Worm (Caenorhabditis elegans) whole organism, L1 larva: ENCODE measurements around the gene pus-1.

Source experiments
- C16A3.4 ChIP-seq: fragments of 150-350 bp; optimal IDR thresholded peaks from 2 replicates; lab custom pipeline; 2014; ENCODE audit warnings: missing biosample characterization, missing genetic modification characterization
- aly-2 ChIP-seq: fragments of 150-350 bp; optimal IDR thresholded peaks from 2 replicates; lab custom pipeline; 2014; ENCODE audit warnings: missing biosample characterization, missing genetic modification characterization
- elt-3 ChIP-seq, 6 experiments: fragments of 150-350 bp in 1 of 6; sonication (generic microtip); optimal IDR thresholded peaks; 2 replicates each; lab custom pipeline; 2017 to 2018; ENCODE audit warnings: missing biosample characterization in 6 of 6, missing genetic modification characterization in 6 of 6, inconsistent platforms in 1 of 6
- ets-5 ChIP-seq: fragments of 200-800 bp; sonication (Bioruptor generic); IDR thresholded peaks from 2 replicates; pipeline ENCODE4 v1.3.6; 2022; ENCODE audit warnings: missing genetic modification characterization, missing compliant biosample characterization
- jun-1 ChIP-seq: fragments of 150-350 bp; optimal IDR thresholded peaks from 2 replicates; lab custom pipeline; 2014; ENCODE audit warnings: missing biosample characterization, missing genetic modification reagents, missing genetic modification characterization
- lin-13 ChIP-seq: fragments of 150-350 bp; optimal IDR thresholded peaks from 2 replicates; lab custom pipeline; 2014; ENCODE audit warnings: missing biosample characterization, missing genetic modification reagents, missing genetic modification characterization
- nhr-47 ChIP-seq: sonication (generic microtip); optimal IDR thresholded peaks from 2 replicates; lab custom pipeline; 2016; ENCODE audit warnings: mild to moderate bottlenecking, missing genetic modification characterization, moderate library complexity, missing compliant biosample characterization
- nhr-77 ChIP-seq: fragments of 150-350 bp; optimal IDR thresholded peaks from 2 replicates; lab custom pipeline; 2014; ENCODE audit warnings: missing biosample characterization, missing genetic modification characterization
- pag-3 ChIP-seq: sonication (generic microtip); optimal IDR thresholded peaks from 2 replicates; lab custom pipeline; 2017; ENCODE audit warnings: missing genetic modification characterization, mild to moderate bottlenecking, missing compliant biosample characterization, antibody characterized with exemption, borderline replicate concordance; ENCODE audit not compliant: insufficient read depth
- tbx-2 ChIP-seq: sonication (generic microtip); optimal IDR thresholded peaks from 2 replicates; lab custom pipeline; 2016; ENCODE audit warnings: missing genetic modification characterization, missing compliant biosample characterization
- unc-62 ChIP-seq: fragments of 150-350 bp; optimal IDR thresholded peaks from 2 replicates; lab custom pipeline; 2014; ENCODE audit warnings: missing biosample characterization, missing genetic modification reagents, missing genetic modification characterization

DNA sequence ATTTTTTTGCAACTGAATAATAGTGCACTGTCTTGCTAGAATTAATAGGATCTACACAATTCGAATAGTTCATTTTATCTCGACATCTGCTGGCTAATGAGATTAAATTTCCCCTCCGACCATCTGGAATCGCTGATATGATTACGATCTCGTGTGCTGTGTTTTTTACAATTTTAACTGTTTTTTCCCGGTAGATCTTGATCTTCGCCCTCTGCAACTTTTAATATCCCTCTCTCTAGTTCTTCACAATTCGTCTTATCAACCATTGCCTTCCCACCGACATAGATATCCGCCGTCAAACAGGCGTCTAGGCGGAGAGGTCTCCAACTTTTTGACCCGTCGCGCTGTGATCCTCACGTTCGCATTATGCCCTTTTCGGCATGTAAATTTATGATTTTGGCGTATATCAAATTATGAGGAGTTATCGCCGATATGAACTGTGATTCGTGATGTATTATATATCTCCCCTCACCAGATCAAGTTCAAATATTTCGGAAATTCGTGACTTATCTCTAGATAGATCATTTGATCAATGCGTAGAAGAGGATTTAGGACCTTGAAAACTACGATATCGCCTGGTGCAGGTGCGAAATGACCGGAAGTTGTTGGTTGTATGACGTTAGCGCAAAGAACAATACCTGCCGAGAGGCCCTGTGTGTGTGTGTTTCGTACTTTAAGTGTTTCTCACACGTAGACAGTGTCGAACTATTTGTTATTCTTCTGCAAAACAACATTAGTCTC is 16.0 kb downstream of the pus-1 start:
- TF ChIP-seq C16A3.4 (tag; lab: Kevin White, UChicago) (no peak), nhr-47 (no peak), unc-62 (GFP tag; lab: Kevin White, UChicago) (no peak), lin-13 (GFP tag; lab: Kevin White, UChicago) (no peak), pag-3 (tag; lab: Kevin White, UChicago) (no peak), nhr-77 (no peak), aly-2 (tag; lab: Kevin White, UChicago) (no peak), tbx-2 (tag; lab: Kevin White, UChicago) (peak; percentile 4), elt-3 (tag; optimal IDR thresholded peaks at IDR 0.05; lab: Kevin White, UChicago) (peak in 5 of 6 experiments; percentile 11 to 70 (median 59)), jun-1 (tag; lab: Kevin White, UChicago) (no peak), ets-5 (GFP tag; lab: Robert Waterston, UW) (no peak)
